Worm (Caenorhabditis elegans): ENCODE measurements around the gene srh-131.

- TF ChIP-seq him-1 (tag; optimal IDR thresholded peaks at IDR 0.05) (no peak), W03F9.2 (tag; optimal IDR thresholded peaks at IDR 0.05) (no peak)
Observed at ce11 chrV:17008302-17008701, 3.0 kb downstream of the srh-131 start, which contains the start of gene sri-69.

All from whole organism, L4/young adult.